Worm (Caenorhabditis elegans): Measurements from ENCODE around the gene C14A4.8.

DNA sequence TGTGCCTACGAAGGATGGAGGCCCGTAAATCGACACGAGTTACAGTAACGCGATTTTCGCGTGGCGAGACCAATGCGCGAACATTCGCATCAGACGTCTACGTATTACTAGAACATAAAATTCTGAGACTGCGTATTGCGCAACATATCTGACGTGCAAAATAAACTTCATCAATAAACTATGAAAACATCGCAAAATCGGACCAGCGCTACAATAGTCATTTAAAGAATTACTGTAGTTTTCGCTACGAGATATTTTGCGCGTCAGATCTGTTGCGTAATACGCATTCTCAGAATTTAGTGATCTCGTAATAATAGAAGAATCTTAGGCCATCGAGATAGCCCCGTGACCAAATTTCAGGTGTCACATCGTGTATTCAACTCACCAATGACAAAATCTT lies 3.6 kb downstream of the C14A4.8 start:
- TF ChIP-seq ztf-11 (tag; optimal IDR thresholded peaks at IDR 0.05) (no peak), ama-1 (optimal IDR thresholded peaks at IDR 0.05) (no peak), fkh-10 (GFP tag; optimal IDR thresholded peaks at IDR 0.05) (no peak), nhr-76 (tag; optimal IDR thresholded peaks at IDR 0.05) (no peak), F10B5.3 (tag; optimal IDR thresholded peaks at IDR 0.05) (no peak), F49E8.2 (tag; optimal IDR thresholded peaks at IDR 0.05; ENCODE audit: borderline replicate concordance) (no peak), aha-1 (tag) (no peak), unc-39 (tag; optimal IDR thresholded peaks at IDR 0.05) (no peak), aly-2 (tag; optimal IDR thresholded peaks at IDR 0.05) (no peak), dmd-8 (GFP tag; IDR thresholded peaks at IDR 0.05) (no peak)

Measured in whole organism, L4 larva.